Fruit fly (Drosophila melanogaster): ENCODE results near the gene CG14073.

Gene CG14073

DNA sequence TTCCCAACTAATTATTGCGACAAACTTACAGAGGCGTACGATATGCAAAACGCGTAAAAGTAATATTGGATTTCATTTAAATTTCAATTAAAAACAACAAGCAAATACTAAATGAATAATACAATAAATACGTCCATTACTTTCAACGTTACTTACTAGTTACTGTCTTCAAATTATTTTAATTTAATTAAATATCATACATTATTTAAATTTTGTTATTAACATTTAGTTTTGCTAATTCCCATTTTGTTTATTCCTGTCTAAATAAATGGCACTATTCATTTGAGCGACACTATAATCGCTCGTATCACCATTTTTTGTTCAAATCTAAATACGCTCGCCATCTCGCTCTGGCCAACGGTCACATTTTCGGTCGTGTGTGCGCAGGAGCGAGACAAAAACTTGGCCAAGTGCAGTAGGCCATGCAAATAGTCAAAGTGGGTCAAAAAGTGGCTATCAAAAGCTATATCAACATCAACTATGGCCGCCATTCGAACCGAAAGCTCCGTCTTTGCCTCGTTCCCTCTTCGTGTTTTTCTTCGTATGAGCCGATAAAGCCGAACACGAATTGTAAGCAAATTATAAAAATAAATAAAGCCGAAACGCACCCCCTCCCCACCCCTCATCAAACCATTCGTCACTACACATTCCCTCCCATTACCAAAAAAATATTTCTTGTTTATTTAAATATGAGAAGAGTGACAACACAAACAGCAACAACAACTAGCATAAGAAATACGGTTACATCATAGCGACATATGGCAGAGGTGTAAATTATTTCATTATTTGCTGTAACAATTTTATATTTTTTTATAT, 31.1 kb downstream of the CG14073 start (continued):
- TF ChIP-seq Atf3 (GFP tag; optimal IDR thresholded peaks at IDR 0.05) (peak; percentile 36), CG10147 (GFP tag; optimal IDR thresholded peaks at IDR 0.05) (peak; percentile 57), H15 (GFP tag; IDR thresholded peaks at IDR 0.05) (peak; percentile 40; the same call in 1 of the 3 replicates), Vsx1 (GFP tag; optimal IDR thresholded peaks at IDR 0.05) (peak; percentile 41), CG34376 (GFP tag; optimal IDR thresholded peaks at IDR 0.05) (peak; percentile 94), mam (GFP tag; optimal IDR thresholded peaks at IDR 0.05) (peak; percentile 3), B-H2 (GFP tag; optimal IDR thresholded peaks at IDR 0.05) (peak; percentile 67), CG2678 (tag; optimal IDR thresholded peaks at IDR 0.05) (peak; percentile 57), tap (tag; optimal IDR thresholded peaks at IDR 0.05) (peak; percentile 7), Hr78 (GFP tag; optimal IDR thresholded peaks at IDR 0.05) (peak in 1 of 2 experiments; percentile 66), emc (GFP tag; optimal IDR thresholded peaks at IDR 0.05) (no peak), NfI (GFP tag; optimal IDR thresholded peaks at IDR 0.05) (peak; percentile 27), dan (GFP tag; IDR thresholded peaks at IDR 0.05) (no peak), Six4 (GFP tag; optimal IDR thresholded peaks at IDR 0.05) (no peak), CG17568 (GFP tag; optimal IDR thresholded peaks at IDR 0.05) (peak; percentile 62), lmd (GFP tag; IDR thresholded peaks at IDR 0.05) (no peak; the same call in 1 of the 2 replicates), Abd-B (GFP tag; optimal IDR thresholded peaks at IDR 0.05) (no peak), ash1 (GFP tag; optimal IDR thresholded peaks at IDR 0.05) (no peak), CG8281 (tag; optimal IDR thresholded peaks at IDR 0.05) (peak; percentile 54), inv (GFP tag; IDR thresholded peaks at IDR 0.05; ENCODE audit: partially characterized antibody) (no peak), pnt (GFP tag; optimal IDR thresholded peaks at IDR 0.05) (no peak), sens-2 (GFP tag; IDR thresholded peaks at IDR 0.05) (no peak), Pdp1 (GFP tag; optimal IDR thresholded peaks at IDR 0.05) (peak in 1 of 2 experiments; percentile 96), danr (GFP tag; IDR thresholded peaks at IDR 0.05) (peak; percentile 37; the same call in 1 of the 2 replicates), zfh1 (GFP tag; IDR thresholded peaks at IDR 0.05) (peak; percentile 52; the same call in 2 of the 3 replicates), knrl (GFP tag; IDR thresholded peaks at IDR 0.05; ENCODE audit: partially characterized antibody) (no peak), sna (GFP tag; IDR thresholded peaks at IDR 0.05; ENCODE audit: partially characterized antibody) (no peak), CG10565 (GFP tag; optimal IDR thresholded peaks at IDR 0.05) (no peak), Adf1 (GFP tag; IDR thresholded peaks at IDR 0.05) (peak; percentile 72), Xrp1 (GFP tag; IDR thresholded peaks at IDR 0.05) (peak; percentile 40), GATAe (GFP tag; conservative IDR thresholded peaks at IDR 0.05) (peak; percentile 60; the same call in 1 of the 2 replicates), pho (GFP tag; optimal IDR thresholded peaks at IDR 0.05) (peak; percentile 47), CG12155 (GFP tag; optimal IDR thresholded peaks at IDR 0.05) (no peak), CG18619 (GFP tag; optimal IDR thresholded peaks at IDR 0.05) (peak; percentile 33), rib (GFP tag; IDR thresholded peaks at IDR 0.05) (peak; percentile 90), abd-A (tag; optimal IDR thresholded peaks at IDR 0.05) (peak; percentile 98), Med (GFP tag) (peak; percentile 90), bbx (GFP tag; IDR thresholded peaks at IDR 0.05; ENCODE audit: partially characterized antibody) (no peak), insv (GFP tag; optimal IDR thresholded peaks at IDR 0.05) (peak in 1 of 2 experiments; percentile 31), unc-4 (GFP tag; IDR thresholded peaks at IDR 0.05; ENCODE audit: partially characterized antibody) (no peak), Neu2 (GFP tag; optimal IDR thresholded peaks at IDR 0.05; ENCODE audit: borderline replicate concordance) (no peak), Hr3 (GFP tag; optimal IDR thresholded peaks at IDR 0.05) (peak; percentile 97), ab (GFP tag; optimal IDR thresholded peaks at IDR 0.05) (no peak), CG9727 (GFP tag; optimal IDR thresholded peaks at IDR 0.05) (peak; percentile 6), nerfin-2 (GFP tag; IDR thresholded peaks at IDR 0.05; ENCODE audit: partially characterized antibody) (no peak), ara (GFP tag; IDR thresholded peaks at IDR 0.05) (peak; percentile 56; the same call in 1 of the 2 replicates), CG11085 (GFP tag; IDR thresholded peaks at IDR 0.05) (no peak), ind (GFP tag; optimal IDR thresholded peaks at IDR 0.05) (no peak)

Measured in whole organism, embryonic.